Fruit fly (Drosophila melanogaster) whole organism, embryonic: ENCODE data around the gene CG15027.

Source experiments
- Atf3 ChIP-seq: fragments of 200-800 bp; sonication (Bioruptor generic); optimal IDR thresholded peaks from 3 replicates; lab custom pipeline; 2016; ENCODE audit warnings: missing biosample characterization, missing genetic modification characterization
- Bteb2 ChIP-seq: fragments of 200-800 bp; sonication (Bioruptor generic); optimal IDR thresholded peaks from 2 replicates; lab custom pipeline; 2016; ENCODE audit warnings: missing biosample characterization, missing genetic modification characterization
- CG10267 ChIP-seq: fragments of 200-800 bp; sonication (Bioruptor generic); optimal IDR thresholded peaks from 2 replicates; lab custom pipeline; 2018; ENCODE audit warnings: missing biosample characterization, mild to moderate bottlenecking, missing genetic modification characterization, moderate library complexity
- CG11085 ChIP-seq: fragments of 200-800 bp; sonication (Bioruptor generic); IDR thresholded peaks from 2 replicates; pipeline ENCODE4 v1.3.6; 2022; ENCODE audit warnings: missing biosample characterization, missing genetic modification characterization
- CG12659 ChIP-seq: fragments of 200-800 bp; sonication (Bioruptor generic); optimal IDR thresholded peaks from 3 replicates; lab custom pipeline; 2017; ENCODE audit warnings: mild to moderate bottlenecking, missing biosample characterization, missing genetic modification reagents, missing genetic modification characterization
- CG14710 ChIP-seq: fragments of 200-800 bp; sonication (Bioruptor generic); optimal IDR thresholded peaks from 3 replicates; lab custom pipeline; 2019; ENCODE audit warnings: missing biosample characterization, mild to moderate bottlenecking, missing genetic modification characterization, moderate library complexity
- CG14965 ChIP-seq: fragments of 200-800 bp; sonication (Bioruptor generic); optimal IDR thresholded peaks from 2 replicates; lab custom pipeline; 2016; ENCODE audit warnings: missing biosample characterization, missing genetic modification characterization, borderline replicate concordance
- CG15269 ChIP-seq: fragments of 200-800 bp; sonication (Bioruptor generic); optimal IDR thresholded peaks from 2 replicates; lab custom pipeline; 2018; ENCODE audit warnings: missing biosample characterization, mild to moderate bottlenecking, missing genetic modification characterization, moderate library complexity
- CG1529 ChIP-seq: fragments of 200-800 bp; sonication (Bioruptor generic); optimal IDR thresholded peaks from 3 replicates; lab custom pipeline; 2018; ENCODE audit warnings: missing biosample characterization, missing genetic modification characterization
- CG15696 ChIP-seq: fragments of 200-800 bp; sonication (Bioruptor generic); optimal IDR thresholded peaks from 2 replicates; lab custom pipeline; 2019; ENCODE audit warnings: missing biosample characterization, mild to moderate bottlenecking, missing genetic modification characterization, moderate library complexity
- CG17829 ChIP-seq: fragments of 200-800 bp; optimal IDR thresholded peaks from 2 replicates; lab custom pipeline; 2019; ENCODE audit warnings: missing biosample characterization, mild to moderate bottlenecking, missing genetic modification characterization, moderate library complexity
- CG18262 ChIP-seq: fragments of 200-800 bp; optimal IDR thresholded peaks from 3 replicates; lab custom pipeline; 2019; ENCODE audit warnings: missing biosample characterization, mild to moderate bottlenecking, missing genetic modification characterization, moderate library complexity
- CG30431 ChIP-seq: fragments of 200-800 bp; sonication (Bioruptor generic); optimal IDR thresholded peaks from 2 replicates; lab custom pipeline; 2017; ENCODE audit warnings: missing biosample characterization, missing genetic modification characterization
- CG43689 ChIP-seq: fragments of 200-800 bp; sonication (Bioruptor generic); IDR thresholded peaks from 2 replicates; pipeline ENCODE4 v1.3.6; 2022; ENCODE audit warnings: missing biosample characterization, missing genetic modification characterization
- CG4424 ChIP-seq: fragments of 200-800 bp; sonication (Bioruptor generic); optimal IDR thresholded peaks from 3 replicates; lab custom pipeline; 2016; ENCODE audit warnings: missing biosample characterization, missing genetic modification characterization
- CG7928 ChIP-seq: fragments of 200-800 bp; sonication (Bioruptor generic); optimal IDR thresholded peaks from 2 replicates; lab custom pipeline; 2017; ENCODE audit warnings: missing biosample characterization, mild to moderate bottlenecking, missing genetic modification characterization
- CG8089 ChIP-seq: fragments of 200-800 bp; sonication (Bioruptor generic); optimal IDR thresholded peaks from 3 replicates; lab custom pipeline; 2016; ENCODE audit warnings: missing biosample characterization, missing genetic modification characterization
- CG9817 ChIP-seq: fragments of 200-800 bp; sonication (Bioruptor generic); optimal IDR thresholded peaks from 2 replicates; lab custom pipeline; 2018; ENCODE audit warnings: missing biosample characterization, mild to moderate bottlenecking, missing genetic modification characterization, moderate library complexity
- Dfd ChIP-seq, 2 experiments: fragments of >200 bp; optimal IDR thresholded peaks; 2 replicates each; lab custom pipeline; 2017; ENCODE audit warnings: missing biosample characterization in 2 of 2, missing genetic modification characterization in 2 of 2
- Doc2 ChIP-seq: fragments of 200-800 bp; sonication (Bioruptor generic); IDR thresholded peaks from 2 replicates; pipeline ENCODE4 v1.3.6; 2022; ENCODE audit warnings: missing biosample characterization, missing genetic modification characterization
- Jarid2 ChIP-seq: fragments of 200-800 bp; sonication (Bioruptor generic); optimal IDR thresholded peaks from 3 replicates; lab custom pipeline; 2017; ENCODE audit warnings: mild to moderate bottlenecking, missing biosample characterization, missing genetic modification reagents, missing genetic modification characterization
- NK7.1 ChIP-seq: fragments of 200-800 bp; sonication (Bioruptor generic); optimal IDR thresholded peaks from 3 replicates; lab custom pipeline; 2016; ENCODE audit warnings: missing biosample characterization, missing genetic modification characterization
- Nf-YB ChIP-seq: fragments of 200-800 bp; sonication (Bioruptor generic); optimal IDR thresholded peaks from 3 replicates; lab custom pipeline; 2019; ENCODE audit warnings: missing biosample characterization, mild to moderate bottlenecking, missing genetic modification characterization, moderate library complexity
- Optix ChIP-seq: fragments of 200-800 bp; sonication (Bioruptor generic); IDR thresholded peaks from 3 replicates; pipeline ENCODE4 v1.3.6; 2022; ENCODE audit warnings: missing biosample characterization, missing genetic modification characterization
- Poxn ChIP-seq: fragments of 200-800 bp; sonication (Bioruptor generic); IDR thresholded peaks from 2 replicates; pipeline ENCODE4 v1.3.6; 2022; ENCODE audit warnings: missing biosample characterization, missing genetic modification characterization
- az2 ChIP-seq: fragments of 200-800 bp; sonication (Bioruptor generic); optimal IDR thresholded peaks from 3 replicates; lab custom pipeline; 2016; ENCODE audit warnings: missing biosample characterization, missing genetic modification characterization
- bsh ChIP-seq, 2 experiments: fragments of 200-800 bp; sonication (Bioruptor generic); optimal IDR thresholded peaks; 2 replicates each; lab custom pipeline; 2017 to 2018; ENCODE audit warnings: mild to moderate bottlenecking in 2 of 2, missing biosample characterization in 2 of 2, missing genetic modification characterization in 2 of 2, moderate library complexity in 1 of 2
- cad ChIP-seq: fragments of >200 bp; optimal IDR thresholded peaks from 2 replicates; lab custom pipeline; 2017; ENCODE audit warnings: missing biosample characterization, missing genetic modification characterization
- dmrt11E ChIP-seq: fragments of 200-800 bp; sonication (Bioruptor generic); optimal IDR thresholded peaks from 3 replicates; lab custom pipeline; 2018; ENCODE audit warnings: missing biosample characterization, mild to moderate bottlenecking, missing genetic modification characterization, moderate library complexity
- ewg ChIP-seq: fragments of 200-800 bp; sonication (Bioruptor generic); optimal IDR thresholded peaks from 3 replicates; lab custom pipeline; 2017; ENCODE audit warnings: mild to moderate bottlenecking, missing biosample characterization, missing genetic modification reagents, missing genetic modification characterization
- fd3F ChIP-seq: fragments of 200-800 bp; sonication (Bioruptor generic); optimal IDR thresholded peaks from 2 replicates; lab custom pipeline; 2018; ENCODE audit warnings: missing biosample characterization, mild to moderate bottlenecking, missing genetic modification characterization, moderate library complexity
- fd64A ChIP-seq: fragments of 200-800 bp; sonication (Bioruptor generic); optimal IDR thresholded peaks from 3 replicates; lab custom pipeline; 2018; ENCODE audit warnings: missing biosample characterization, mild to moderate bottlenecking, missing genetic modification characterization
- ftz-f1 ChIP-seq: fragments of 200-800 bp; sonication (Bioruptor generic); optimal IDR thresholded peaks from 2 replicates; lab custom pipeline; 2016; ENCODE audit warnings: missing biosample characterization, missing genetic modification characterization
- gce ChIP-seq: fragments of 200-800 bp; sonication (Bioruptor generic); IDR thresholded peaks from 3 replicates; pipeline ENCODE4 v1.3.6; 2022; ENCODE audit warnings: missing biosample characterization, missing genetic modification characterization
- gcm ChIP-seq: fragments of 200-800 bp; sonication (Bioruptor generic); optimal IDR thresholded peaks from 2 replicates; lab custom pipeline; 2019; ENCODE audit warnings: missing biosample characterization, mild to moderate bottlenecking, missing genetic modification characterization, moderate library complexity
- h ChIP-seq: fragments of >200 bp; optimal IDR thresholded peaks from 2 replicates; lab custom pipeline; 2017
- ham ChIP-seq: fragments of 200-800 bp; sonication (Bioruptor generic); IDR thresholded peaks from 2 replicates; pipeline ENCODE4 v1.3.6; 2022; ENCODE audit warnings: missing biosample characterization, missing genetic modification characterization
- lab ChIP-seq: fragments of 200-800 bp; sonication (Bioruptor generic); optimal IDR thresholded peaks from 3 replicates; lab custom pipeline; 2017; ENCODE audit warnings: missing biosample characterization, missing genetic modification characterization, mild to moderate bottlenecking, moderate library complexity, missing genetic modification reagents
- lmd ChIP-seq: fragments of 200-800 bp; sonication (Bioruptor generic); IDR thresholded peaks from 2 replicates; pipeline ENCODE4 v1.3.6; 2022; ENCODE audit warnings: missing biosample characterization, missing genetic modification characterization
- mam ChIP-seq: fragments of 200-800 bp; sonication (Bioruptor generic); optimal IDR thresholded peaks from 3 replicates; lab custom pipeline; 2016; ENCODE audit warnings: missing biosample characterization, missing genetic modification characterization
- mirr ChIP-seq: fragments of 200-800 bp; sonication (Bioruptor generic); optimal IDR thresholded peaks from 3 replicates; lab custom pipeline; 2018; ENCODE audit warnings: missing biosample characterization, mild to moderate bottlenecking, missing genetic modification characterization
- pnt ChIP-seq: fragments of 200-800 bp; sonication (Bioruptor generic); optimal IDR thresholded peaks from 3 replicates; lab custom pipeline; 2016; ENCODE audit warnings: missing biosample characterization, missing genetic modification characterization
- pum ChIP-seq: fragments of 200-800 bp; sonication (Bioruptor generic); optimal IDR thresholded peaks from 2 replicates; lab custom pipeline; 2016; ENCODE audit warnings: missing biosample characterization, missing genetic modification characterization
- scrt ChIP-seq: fragments of 200-800 bp; sonication (Bioruptor generic); optimal IDR thresholded peaks from 2 replicates; lab custom pipeline; 2018; ENCODE audit warnings: missing biosample characterization, mild to moderate bottlenecking, missing genetic modification characterization, moderate library complexity
- sim ChIP-seq: fragments of 200-800 bp; sonication (Bioruptor generic); IDR thresholded peaks from 2 replicates; pipeline ENCODE4 v1.3.6; 2022; ENCODE audit warnings: missing biosample characterization, missing genetic modification characterization
- sisA ChIP-seq: fragments of 200-800 bp; sonication (Bioruptor generic); IDR thresholded peaks from 2 replicates; pipeline ENCODE4 v1.3.6; 2022; ENCODE audit warnings: missing biosample characterization, missing genetic modification characterization
- slbo ChIP-seq: fragments of 200-800 bp; sonication (Bioruptor generic); IDR thresholded peaks from 2 replicates; pipeline ENCODE4 v1.3.6; 2022; ENCODE audit warnings: missing biosample characterization, missing genetic modification characterization
- tll ChIP-seq, 2 experiments: fragments of 200-800 bp in 1 of 2; fragments of >200 bp in 1 of 2; sonication (Bioruptor generic) in 1 of 2; optimal IDR thresholded peaks; 2 replicates each; lab custom pipeline; 2017 to 2019; ENCODE audit warnings: missing biosample characterization in 2 of 2, missing genetic modification characterization in 2 of 2, mild to moderate bottlenecking in 1 of 2, moderate library complexity in 1 of 2
- unpg ChIP-seq: fragments of 200-800 bp; sonication (Bioruptor generic); optimal IDR thresholded peaks from 3 replicates; lab custom pipeline; 2018; ENCODE audit warnings: missing biosample characterization, mild to moderate bottlenecking, missing genetic modification characterization, moderate library complexity
- vfl ChIP-seq: fragments of 200-800 bp; sonication (Bioruptor generic); optimal IDR thresholded peaks from 2 replicates; lab custom pipeline; 2016; ENCODE audit warnings: missing biosample characterization, missing genetic modification characterization
- zen ChIP-seq: fragments of 200-800 bp; sonication (Bioruptor generic); optimal IDR thresholded peaks from 3 replicates; lab custom pipeline; 2018; ENCODE audit warnings: missing biosample characterization, mild to moderate bottlenecking, missing genetic modification characterization, moderate library complexity

The CG15027 gene

dm6 chrX:15043700-15044225, 41.9 kb downstream of the CG15027 start, which contains the start of gene CG5541 (continued):
- TF ChIP-seq NK7.1 (GFP tag; lab: Kevin White, UChicago) (no peak), CG10267 (tag; lab: Kevin White, UChicago) (no peak), CG12659 (GFP tag; lab: Kevin White, UChicago) (peak; percentile 32), zen (no peak), h (lab: Kevin White, UChicago) (no peak), CG14965 (GFP tag; lab: Kevin White, UChicago) (no peak), CG18262 (no peak), vfl (no peak), mam (GFP tag; lab: Kevin White, UChicago) (peak; percentile 17), Poxn (no peak), slbo (GFP tag; lab: Robert Waterston, UW) (0 out of 2 replicates have a peak, but pooled peaks have one; percentile 4), az2 (GFP tag; lab: Kevin White, UChicago) (no peak), pnt (no peak), ham (GFP tag; lab: Robert Waterston, UW) (no peak), Optix (GFP tag; lab: Robert Waterston, UW) (no peak), fd64A (no peak), CG4424 (GFP tag; lab: Kevin White, UChicago) (no peak), dmrt11E (no peak), pum (GFP tag; lab: Kevin White, UChicago) (no peak), CG9817 (peak; percentile 2), gcm (GFP tag; lab: Kevin White, UChicago) (no peak), CG43689 (no peak), CG1529 (GFP tag; lab: Kevin White, UChicago) (no peak), ewg (GFP tag; lab: Kevin White, UChicago) (no peak), scrt (GFP tag; lab: Kevin White, UChicago) (peak; percentile 4), CG11085 (GFP tag; lab: Robert Waterston, UW) (no peak), cad (GFP tag; lab: Kevin White, UChicago) (no peak), sim (GFP tag; lab: Robert Waterston, UW) (no peak), CG8089 (GFP tag; lab: Kevin White, UChicago) (no peak), lab (GFP tag; lab: Kevin White, UChicago) (peak; percentile 14), tll (GFP tag; optimal IDR thresholded peaks at IDR 0.05; lab: Kevin White, UChicago) (no peak), fd3F (GFP tag; lab: Kevin White, UChicago) (no peak), CG17829 (no peak), CG30431 (GFP tag; lab: Kevin White, UChicago) (no peak), Atf3 (GFP tag; lab: Kevin White, UChicago) (no peak), mirr (GFP tag; lab: Kevin White, UChicago) (peak; percentile 15), ftz-f1 (GFP tag; lab: Kevin White, UChicago) (no peak), lmd (no peak), Jarid2 (GFP tag; lab: Kevin White, UChicago) (peak; percentile 58), Dfd (GFP tag; optimal IDR thresholded peaks at IDR 0.05; lab: Kevin White, UChicago) (no peak), CG7928 (GFP tag; lab: Kevin White, UChicago) (no peak), unpg (GFP tag; lab: Kevin White, UChicago) (no peak), Nf-YB (no peak), CG14710 (tag; lab: Kevin White, UChicago) (no peak), Doc2 (no peak), CG15269 (tag; lab: Kevin White, UChicago) (no peak), Bteb2 (GFP tag; lab: Kevin White, UChicago) (no peak), gce (no peak), CG15696 (no peak), bsh (GFP tag; optimal IDR thresholded peaks at IDR 0.05; lab: Kevin White, UChicago) (peak in 1 of 2 experiments; percentile 18), sisA (GFP tag; lab: Robert Waterston, UW) (no peak)
